Fruit fly (Drosophila melanogaster): ENCODE results near the gene CG5167.

CG5167 gene

dm6 chr3R:12406235-12407196, at the start of gene CG5167 (continued):
- TF ChIP-seq CG12391 (tag; optimal IDR thresholded peaks at IDR 0.05) (peak; percentile 72), mam (GFP tag; optimal IDR thresholded peaks at IDR 0.05) (no peak), Rfx (GFP tag; IDR thresholded peaks at IDR 0.05) (no peak), CkIIα-i1 (GFP tag; IDR thresholded peaks at IDR 0.05) (no peak), CG10274 (GFP tag; optimal IDR thresholded peaks at IDR 0.05) (no peak), CG15479 (GFP tag; optimal IDR thresholded peaks at IDR 0.05) (no peak), eve (GFP tag; optimal IDR thresholded peaks at IDR 0.05) (no peak), gcm (GFP tag; optimal IDR thresholded peaks at IDR 0.05) (peak; percentile 19), CG7839 (tag; optimal IDR thresholded peaks at IDR 0.05) (peak; percentile 39), crc (GFP tag; optimal IDR thresholded peaks at IDR 0.05) (no peak), Myb (GFP tag; optimal IDR thresholded peaks at IDR 0.05) (peak; percentile 9), C15 (GFP tag; IDR thresholded peaks at IDR 0.05) (no peak), CG11723 (GFP tag; optimal IDR thresholded peaks at IDR 0.05) (no peak), Spps (tag; optimal IDR thresholded peaks at IDR 0.05) (no peak), Antp (GFP tag; optimal IDR thresholded peaks at IDR 0.05) (no peak), Ptx1 (GFP tag; IDR thresholded peaks at IDR 0.05) (no peak), ind (GFP tag; optimal IDR thresholded peaks at IDR 0.05) (peak; percentile 27), gce (GFP tag; IDR thresholded peaks at IDR 0.05) (0 out of 3 replicates have a peak, but pooled peaks have one; percentile 30), jumu (GFP tag; optimal IDR thresholded peaks at IDR 0.05) (no peak), Oli (tag; optimal IDR thresholded peaks at IDR 0.05) (peak; percentile 2), CG4854 (GFP tag; optimal IDR thresholded peaks at IDR 0.05) (no peak), MTF-1 (GFP tag; optimal IDR thresholded peaks at IDR 0.05; ENCODE audit: borderline replicate concordance) (no peak), Atf-2 (GFP tag; optimal IDR thresholded peaks at IDR 0.05) (no peak), al (GFP tag; IDR thresholded peaks at IDR 0.05) (no peak), toy (GFP tag; IDR thresholded peaks at IDR 0.05) (no peak), CG14860 (GFP tag; IDR thresholded peaks at IDR 0.05; ENCODE audit: partially characterized antibody) (no peak), CG30403 (GFP tag; optimal IDR thresholded peaks at IDR 0.05) (peak; percentile 34), chif (GFP tag; optimal IDR thresholded peaks at IDR 0.05) (no peak), CG34422 (GFP tag; IDR thresholded peaks at IDR 0.05) (0 out of 3 replicates have a peak, but pooled peaks have one; percentile 30), dimm (GFP tag; IDR thresholded peaks at IDR 0.05) (no peak), zf30C (GFP tag; optimal IDR thresholded peaks at IDR 0.05) (no peak), CG17328 (GFP tag; IDR thresholded peaks at IDR 0.05) (peak; percentile 54), CG13296 (GFP tag; optimal IDR thresholded peaks at IDR 0.05) (peak; percentile 31), CG32767 (GFP tag; IDR thresholded peaks at IDR 0.05) (no peak), CG16779 (GFP tag; IDR thresholded peaks at IDR 0.05) (no peak), D19A (tag; optimal IDR thresholded peaks at IDR 0.05) (peak; percentile 51), CG6683 (GFP tag; optimal IDR thresholded peaks at IDR 0.05) (no peak), CHES-1-like (GFP tag; optimal IDR thresholded peaks at IDR 0.05) (no peak), CG1647 (GFP tag; optimal IDR thresholded peaks at IDR 0.05) (no peak), CG17385 (GFP tag; optimal IDR thresholded peaks at IDR 0.05) (peak; percentile 23), maf-S (GFP tag; optimal IDR thresholded peaks at IDR 0.05) (no peak), CG4424 (GFP tag; optimal IDR thresholded peaks at IDR 0.05) (peak; percentile 11), CG14965 (GFP tag; optimal IDR thresholded peaks at IDR 0.05; ENCODE audit: borderline replicate concordance) (no peak), CG2678 (tag; optimal IDR thresholded peaks at IDR 0.05) (peak; percentile 61), CoRest (tag; optimal IDR thresholded peaks at IDR 0.05) (peak; percentile 45), lmd (GFP tag; IDR thresholded peaks at IDR 0.05) (peak; percentile 16; the same call in 1 of the 2 replicates), bab2 (GFP tag; optimal IDR thresholded peaks at IDR 0.05) (no peak), ash1 (GFP tag; optimal IDR thresholded peaks at IDR 0.05) (no peak), inv (GFP tag; IDR thresholded peaks at IDR 0.05; ENCODE audit: partially characterized antibody) (no peak)

All from whole organism, embryonic.